Fruit fly (Drosophila melanogaster): Measurements from ENCODE around the gene RpS3A.

The RpS3A gene

dm6 chr4:56242-57159, 10.5 kb downstream of the RpS3A start, which contains the start of gene ci:
Gene ci (minus strand): TSS chr4:57041.
- peak; percentile 73 for TF ChIP-seq CrebA (GFP tag; optimal IDR thresholded peaks at IDR 0.05; ENCODE audit: borderline replicate concordance)
- no peak for TF ChIP-seq h (GFP tag; optimal IDR thresholded peaks at IDR 0.05)
- no peak for TF ChIP-seq Hr78 (GFP tag; optimal IDR thresholded peaks at IDR 0.05)
- peak; percentile 59 for TF ChIP-seq woc (GFP tag; optimal IDR thresholded peaks at IDR 0.05)
- no peak for TF ChIP-seq dmrt93B (GFP tag; optimal IDR thresholded peaks at IDR 0.05)
- no peak for TF ChIP-seq usp (GFP tag; optimal IDR thresholded peaks at IDR 0.05)
- no peak for TF ChIP-seq Mio (GFP tag; optimal IDR thresholded peaks at IDR 0.05)
- peak; percentile 14 for TF ChIP-seq Jra (GFP tag; optimal IDR thresholded peaks at IDR 0.05)
- TF ChIP-seq GATAd (GFP tag; optimal IDR thresholded peaks at IDR 0.05) = no peak
- peak; percentile 46 for TF ChIP-seq Hnf4 (GFP tag; optimal IDR thresholded peaks at IDR 0.05)
- peak; percentile 13 for TF ChIP-seq brk (GFP tag; optimal IDR thresholded peaks at IDR 0.05)
- TF ChIP-seq Hr83 (GFP tag; optimal IDR thresholded peaks at IDR 0.05; ENCODE audit: poor library complexity, severe bottlenecking) = peak; percentile 67
- TF ChIP-seq Dfd (GFP tag; optimal IDR thresholded peaks at IDR 0.05) = no peak
- no peak for TF ChIP-seq OdsH (GFP tag; optimal IDR thresholded peaks at IDR 0.05)
- TF ChIP-seq br (GFP tag; optimal IDR thresholded peaks at IDR 0.05) = no peak
- no peak for TF ChIP-seq foxo (GFP tag; optimal IDR thresholded peaks at IDR 0.05)
- peak; percentile 13 for TF ChIP-seq psq (GFP tag; optimal IDR thresholded peaks at IDR 0.05)
- TF ChIP-seq Vsx2 (GFP tag; optimal IDR thresholded peaks at IDR 0.05; ENCODE audit: partially characterized antibody) = peak; percentile 15
- no peak for TF ChIP-seq CG32264 (GFP tag; optimal IDR thresholded peaks at IDR 0.05)
- TF ChIP-seq CG9705 (GFP tag; optimal IDR thresholded peaks at IDR 0.05) = no peak
- TF ChIP-seq fru (GFP tag; optimal IDR thresholded peaks at IDR 0.05) = peak; percentile 59
- no peak for TF ChIP-seq rgr (GFP tag; optimal IDR thresholded peaks at IDR 0.05)
- no peak for TF ChIP-seq jim (GFP tag; optimal IDR thresholded peaks at IDR 0.05)
- no peak for TF ChIP-seq ey (GFP tag; optimal IDR thresholded peaks at IDR 0.05)
- TF ChIP-seq Myc (optimal IDR thresholded peaks at IDR 0.05) = peak; percentile 82
- TF ChIP-seq Sp1 (GFP tag; optimal IDR thresholded peaks at IDR 0.05) = no peak
- TF ChIP-seq sv (GFP tag; optimal IDR thresholded peaks at IDR 0.05) = no peak
- no peak for TF ChIP-seq pan (optimal IDR thresholded peaks at IDR 0.05)
- no peak for TF ChIP-seq Abd-B (GFP tag; optimal IDR thresholded peaks at IDR 0.05)
- TF ChIP-seq HLH106 (tag; optimal IDR thresholded peaks at IDR 0.05) = no peak
- TF ChIP-seq Rel (GFP tag; optimal IDR thresholded peaks at IDR 0.05) = no peak
- no peak for TF ChIP-seq Rel (tag; optimal IDR thresholded peaks at IDR 0.05)
- TF ChIP-seq Dif (GFP tag; optimal IDR thresholded peaks at IDR 0.05; ENCODE audit: partially characterized antibody) = peak; percentile 35
- TF ChIP-seq dl (GFP tag; optimal IDR thresholded peaks at IDR 0.05; ENCODE audit: insufficient read depth in 1 of 2, partially characterized antibody in 2 of 2) = peak in 1 of 2 experiments; percentile 16
- peak; percentile 75 for TF ChIP-seq N (GFP tag; optimal IDR thresholded peaks at IDR 0.05)
- no peak for TF ChIP-seq sage (GFP tag; optimal IDR thresholded peaks at IDR 0.05)
- TF ChIP-seq dsf (GFP tag; optimal IDR thresholded peaks at IDR 0.05; ENCODE audit: borderline replicate concordance) = no peak
- TF ChIP-seq lola (GFP tag; optimal IDR thresholded peaks at IDR 0.05) = no peak
- TF ChIP-seq tai (GFP tag; optimal IDR thresholded peaks at IDR 0.05) = no peak

dm6 chr4:54633-55032, 12.4 kb downstream of the RpS3A start:
- TF ChIP-seq Jra (GFP tag; optimal IDR thresholded peaks at IDR 0.05) = no peak
- TF ChIP-seq pan (optimal IDR thresholded peaks at IDR 0.05) = peak; percentile 12
- TF ChIP-seq Hr78 (GFP tag; optimal IDR thresholded peaks at IDR 0.05) = no peak
- no peak for TF ChIP-seq Hnf4 (GFP tag; optimal IDR thresholded peaks at IDR 0.05)
- no peak for TF ChIP-seq dl (GFP tag; optimal IDR thresholded peaks at IDR 0.05; ENCODE audit: insufficient read depth in 1 of 2, partially characterized antibody in 2 of 2)

All from whole organism, wandering third instar larva.